Fruit fly (Drosophila melanogaster) whole organism, embryonic: ENCODE measurements around the gene CG4631.

Experiments
- Adf1 ChIP-seq: fragments of 200-800 bp; sonication (Bioruptor generic); IDR thresholded peaks from 2 replicates; pipeline ENCODE4 v1.3.6; 2022; ENCODE audit warnings: missing biosample characterization, missing genetic modification characterization
- Antp ChIP-seq: fragments of 200-800 bp; sonication (Bioruptor generic); optimal IDR thresholded peaks from 3 replicates; lab custom pipeline; 2016; ENCODE audit warnings: missing biosample characterization, missing genetic modification characterization
- CG1024 ChIP-seq: fragments of 200-800 bp; sonication (Bioruptor generic); IDR thresholded peaks from 2 replicates; pipeline ENCODE4 v1.3.6; 2022; ENCODE audit warnings: missing biosample characterization, missing genetic modification characterization
- CG10959 ChIP-seq: fragments of 200-800 bp; sonication (Bioruptor generic); IDR thresholded peaks from 2 replicates; pipeline ENCODE4 v1.3.6; 2022; ENCODE audit warnings: missing biosample characterization, missing genetic modification characterization
- CG11560 ChIP-seq: fragments of 200-800 bp; sonication (Bioruptor generic); IDR thresholded peaks from 3 replicates; pipeline ENCODE4 v1.3.6; 2022; ENCODE audit warnings: missing biosample characterization, missing genetic modification characterization
- CG12391 ChIP-seq: fragments of 200-800 bp; sonication (Bioruptor generic); optimal IDR thresholded peaks from 3 replicates; lab custom pipeline; 2018; ENCODE audit warnings: missing biosample characterization, mild to moderate bottlenecking, missing genetic modification characterization, moderate library complexity
- CG13287 ChIP-seq: fragments of 200-800 bp; sonication (Bioruptor generic); IDR thresholded peaks from 2 replicates; pipeline ENCODE4 v1.3.6; 2022; ENCODE audit warnings: missing biosample characterization, missing genetic modification characterization; ENCODE audit not compliant: partially characterized antibody
- CG16779 ChIP-seq: fragments of 200-800 bp; sonication (Bioruptor generic); IDR thresholded peaks from 2 replicates; pipeline ENCODE4 v1.3.6; 2022; ENCODE audit warnings: missing biosample characterization, missing genetic modification characterization
- CG17361 ChIP-seq: fragments of 200-800 bp; sonication (Bioruptor generic); IDR thresholded peaks from 3 replicates; pipeline ENCODE4 v1.3.6; 2022; ENCODE audit warnings: missing biosample characterization, missing genetic modification characterization
- CG2199 ChIP-seq: fragments of 200-800 bp; sonication (Bioruptor generic); IDR thresholded peaks from 3 replicates; pipeline ENCODE4 v1.3.6; 2022; ENCODE audit warnings: missing biosample characterization, missing genetic modification characterization
- CG2678 ChIP-seq: fragments of 200-800 bp; sonication (Bioruptor generic); optimal IDR thresholded peaks from 3 replicates; lab custom pipeline; 2019; ENCODE audit warnings: missing biosample characterization, mild to moderate bottlenecking, missing genetic modification characterization, moderate library complexity
- CG30431 ChIP-seq: fragments of 200-800 bp; sonication (Bioruptor generic); optimal IDR thresholded peaks from 2 replicates; lab custom pipeline; 2017; ENCODE audit warnings: missing biosample characterization, missing genetic modification characterization
- CG3163 ChIP-seq: fragments of 200-800 bp; sonication (Bioruptor generic); optimal IDR thresholded peaks from 3 replicates; lab custom pipeline; 2016; ENCODE audit warnings: missing biosample characterization, missing genetic modification characterization
- CG32772 ChIP-seq: fragments of 200-800 bp; sonication (Bioruptor generic); IDR thresholded peaks from 2 replicates; pipeline ENCODE4 v1.3.6; 2022; ENCODE audit warnings: missing biosample characterization, missing genetic modification characterization
- CG33213 ChIP-seq: fragments of 200-800 bp; sonication (Bioruptor generic); optimal IDR thresholded peaks from 3 replicates; lab custom pipeline; 2016; ENCODE audit warnings: missing biosample characterization, missing genetic modification characterization
- CG34224 ChIP-seq: fragments of 200-800 bp; sonication (Bioruptor generic); IDR thresholded peaks from 3 replicates; pipeline ENCODE4 v1.3.6; 2022; ENCODE audit warnings: missing biosample characterization, missing genetic modification characterization; ENCODE audit not compliant: partially characterized antibody
- CG34376 ChIP-seq: fragments of 200-800 bp; sonication (Bioruptor generic); optimal IDR thresholded peaks from 2 replicates; lab custom pipeline; 2018; ENCODE audit warnings: missing biosample characterization, mild to moderate bottlenecking, missing genetic modification characterization
- CG34422 ChIP-seq: fragments of 200-800 bp; sonication (Bioruptor generic); IDR thresholded peaks from 3 replicates; pipeline ENCODE4 v1.3.6; 2022; ENCODE audit warnings: missing biosample characterization, missing genetic modification characterization
- CG4360 ChIP-seq: fragments of 200-800 bp; sonication (Bioruptor generic); IDR thresholded peaks from 2 replicates; pipeline ENCODE4 v1.3.6; 2022; ENCODE audit warnings: missing biosample characterization, missing genetic modification characterization
- CG4854 ChIP-seq: fragments of 200-800 bp; sonication (Bioruptor generic); optimal IDR thresholded peaks from 2 replicates; lab custom pipeline; 2016; ENCODE audit warnings: missing biosample characterization, missing genetic modification characterization, inconsistent platforms
- CG6175 ChIP-seq: fragments of 200-800 bp; sonication (Bioruptor generic); IDR thresholded peaks from 3 replicates; pipeline ENCODE4 v1.3.6; 2022; ENCODE audit warnings: missing biosample characterization, missing genetic modification characterization
- CG6765 ChIP-seq: fragments of 200-800 bp; sonication (Bioruptor generic); optimal IDR thresholded peaks from 3 replicates; lab custom pipeline; 2017; ENCODE audit warnings: missing biosample characterization, mild to moderate bottlenecking, missing genetic modification characterization
- CG8924 ChIP-seq: fragments of 200-800 bp; optimal IDR thresholded peaks from 3 replicates; lab custom pipeline; 2019; ENCODE audit warnings: missing biosample characterization, mild to moderate bottlenecking, missing genetic modification characterization, moderate library complexity
- CG9817 ChIP-seq: fragments of 200-800 bp; sonication (Bioruptor generic); optimal IDR thresholded peaks from 2 replicates; lab custom pipeline; 2018; ENCODE audit warnings: missing biosample characterization, mild to moderate bottlenecking, missing genetic modification characterization, moderate library complexity
- Dip3 ChIP-seq: fragments of 200-800 bp; sonication (Bioruptor generic); optimal IDR thresholded peaks from 3 replicates; lab custom pipeline; 2016; ENCODE audit warnings: missing biosample characterization, missing genetic modification characterization
- Fer1 ChIP-seq: fragments of 200-800 bp; sonication (Bioruptor generic); optimal IDR thresholded peaks from 2 replicates; lab custom pipeline; 2017; ENCODE audit warnings: missing biosample characterization, mild to moderate bottlenecking, missing genetic modification characterization
- HLH3B ChIP-seq: fragments of 200-800 bp; sonication (Bioruptor generic); IDR thresholded peaks from 2 replicates; pipeline ENCODE4 v1.3.6; 2022; ENCODE audit warnings: missing biosample characterization, missing genetic modification characterization
- Hmr ChIP-seq: fragments of 200-800 bp; sonication (Bioruptor generic); optimal IDR thresholded peaks from 3 replicates; lab custom pipeline; 2017; ENCODE audit warnings: mild to moderate bottlenecking, missing biosample characterization, missing genetic modification reagents, missing genetic modification characterization
- Hmx ChIP-seq: fragments of 200-800 bp; sonication (Bioruptor generic); optimal IDR thresholded peaks from 2 replicates; lab custom pipeline; 2016; ENCODE audit warnings: missing biosample characterization, missing genetic modification characterization
- Nf-YB ChIP-seq: fragments of 200-800 bp; sonication (Bioruptor generic); optimal IDR thresholded peaks from 3 replicates; lab custom pipeline; 2019; ENCODE audit warnings: missing biosample characterization, mild to moderate bottlenecking, missing genetic modification characterization, moderate library complexity
- Side ChIP-seq: fragments of 200-800 bp; sonication (Bioruptor generic); optimal IDR thresholded peaks from 2 replicates; lab custom pipeline; 2016; ENCODE audit warnings: missing biosample characterization, missing genetic modification characterization
- Stat92E ChIP-seq, 3 experiments: fragments of >200 bp in 2 of 3; fragments of 200-800 bp in 1 of 3; sonication (Bioruptor generic) in 1 of 3; optimal IDR thresholded peaks; 2 replicates each; lab custom pipeline; 2017 to 2019; ENCODE audit warnings: missing biosample characterization in 3 of 3, missing genetic modification characterization in 3 of 3, mild to moderate bottlenecking in 1 of 3, moderate library complexity in 1 of 3
- Usf ChIP-seq: fragments of 200-800 bp; sonication (Bioruptor generic); optimal IDR thresholded peaks from 2 replicates; lab custom pipeline; 2017; ENCODE audit warnings: missing genotype, missing biosample characterization, missing genetic modification characterization
- Xbp1 ChIP-seq: fragments of 200-800 bp; sonication (Bioruptor generic); optimal IDR thresholded peaks from 3 replicates; lab custom pipeline; 2016; ENCODE audit warnings: missing biosample characterization, mild to moderate bottlenecking, missing genetic modification characterization
- ash1 ChIP-seq: fragments of 200-800 bp; sonication (Bioruptor generic); optimal IDR thresholded peaks from 2 replicates; lab custom pipeline; 2018; ENCODE audit warnings: missing biosample characterization, mild to moderate bottlenecking, missing genetic modification characterization
- bigmax ChIP-seq: fragments of 200-800 bp; sonication (Bioruptor generic); optimal IDR thresholded peaks from 2 replicates; lab custom pipeline; 2018; ENCODE audit warnings: missing biosample characterization, mild to moderate bottlenecking, missing genetic modification characterization
- grn ChIP-seq: fragments of 200-800 bp; sonication (Bioruptor generic); optimal IDR thresholded peaks from 3 replicates; lab custom pipeline; 2017; ENCODE audit warnings: missing biosample characterization, missing genetic modification characterization
- her ChIP-seq: fragments of 200-800 bp; sonication (Bioruptor generic); optimal IDR thresholded peaks from 2 replicates; lab custom pipeline; 2016; ENCODE audit warnings: missing biosample characterization, missing genetic modification characterization
- kah ChIP-seq: fragments of 200-800 bp; sonication (Bioruptor generic); optimal IDR thresholded peaks from 2 replicates; lab custom pipeline; 2018; ENCODE audit warnings: missing biosample characterization, mild to moderate bottlenecking, missing genetic modification characterization
- knrl ChIP-seq: fragments of 200-800 bp; sonication (Bioruptor generic); IDR thresholded peaks from 3 replicates; pipeline ENCODE4 v1.3.6; 2022; ENCODE audit warnings: missing biosample characterization, missing genetic modification characterization; ENCODE audit not compliant: partially characterized antibody
- lab ChIP-seq: fragments of 200-800 bp; sonication (Bioruptor generic); optimal IDR thresholded peaks from 3 replicates; lab custom pipeline; 2017; ENCODE audit warnings: missing biosample characterization, missing genetic modification characterization, mild to moderate bottlenecking, moderate library complexity, missing genetic modification reagents
- rib ChIP-seq: fragments of 200-800 bp; sonication (Bioruptor generic); IDR thresholded peaks from 2 replicates; pipeline ENCODE4 v1.3.6; 2022; ENCODE audit warnings: missing biosample characterization, missing genetic modification characterization
- row ChIP-seq: fragments of 200-800 bp; sonication (Bioruptor generic); IDR thresholded peaks from 3 replicates; pipeline ENCODE4 v1.3.6; 2022; ENCODE audit warnings: missing biosample characterization, missing genetic modification characterization
- scrt ChIP-seq: fragments of 200-800 bp; sonication (Bioruptor generic); optimal IDR thresholded peaks from 2 replicates; lab custom pipeline; 2018; ENCODE audit warnings: missing biosample characterization, mild to moderate bottlenecking, missing genetic modification characterization, moderate library complexity
- sd ChIP-seq: fragments of 200-800 bp; sonication (Bioruptor generic); optimal IDR thresholded peaks from 3 replicates; lab custom pipeline; 2018; ENCODE audit warnings: missing biosample characterization, mild to moderate bottlenecking, missing genetic modification characterization, moderate library complexity
- sob ChIP-seq: fragments of 200-800 bp; sonication (Bioruptor generic); IDR thresholded peaks from 2 replicates; pipeline ENCODE4 v1.3.6; 2022; ENCODE audit warnings: missing biosample characterization, missing genetic modification characterization
- tgo ChIP-seq: fragments of 200-800 bp; sonication (Bioruptor generic); IDR thresholded peaks from 3 replicates; pipeline ENCODE4 v1.3.6; 2022; ENCODE audit warnings: missing biosample characterization, missing genetic modification characterization
- trem ChIP-seq: fragments of 200-800 bp; optimal IDR thresholded peaks from 3 replicates; lab custom pipeline; 2019; ENCODE audit warnings: missing biosample characterization, mild to moderate bottlenecking, missing genetic modification characterization, moderate library complexity
- vvl ChIP-seq: fragments of 200-800 bp; sonication (Bioruptor generic); IDR thresholded peaks from 2 replicates; pipeline ENCODE4 v1.3.6; 2022; ENCODE audit warnings: missing biosample characterization, missing genetic modification characterization
- zfh1 ChIP-seq: fragments of 200-800 bp; sonication (Bioruptor generic); IDR thresholded peaks from 3 replicates; pipeline ENCODE4 v1.3.6; 2022; ENCODE audit warnings: missing biosample characterization, missing genetic modification characterization

The CG4631 gene

DNA sequence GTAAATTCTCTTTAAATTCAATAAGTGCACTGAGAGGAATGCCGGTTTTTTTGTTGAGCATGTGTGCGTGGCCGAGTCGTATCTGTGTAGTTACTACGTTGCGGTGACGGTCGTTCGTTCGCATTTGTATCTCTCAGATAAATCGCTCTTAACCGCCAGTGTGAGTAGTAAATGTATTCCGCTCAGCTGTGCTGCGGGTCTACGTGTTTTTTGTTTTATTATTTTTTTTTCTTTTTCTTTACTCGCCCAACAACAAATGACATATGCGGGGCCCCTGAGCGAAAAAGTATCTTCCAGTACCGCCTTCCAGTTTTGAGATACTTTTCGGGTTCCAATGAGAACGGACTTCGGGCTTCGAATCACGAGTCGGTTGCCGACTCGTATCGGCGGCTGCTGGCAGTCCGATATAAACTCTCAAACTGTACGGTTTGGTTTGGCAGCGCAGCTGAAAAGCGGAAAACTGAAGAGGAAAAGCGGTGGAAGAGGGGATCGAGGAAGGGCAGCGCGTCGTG, 5.6 kb upstream of the CG4631 start (continued):
- peak; percentile 44 for TF ChIP-seq scrt (GFP tag; lab: Kevin White, UChicago)
- TF ChIP-seq grn (GFP tag; lab: Kevin White, UChicago): peak; percentile 26
- TF ChIP-seq CG1024 (GFP tag; lab: Robert Waterston, UW): peak; percentile 13; the same call in 1 of the 2 replicates
- peak; percentile 32; the same call in 2 of the 3 replicates for TF ChIP-seq row (GFP tag; lab: Robert Waterston, UW)
- peak; percentile 21 for TF ChIP-seq Dip3 (GFP tag; lab: Kevin White, UChicago)
- TF ChIP-seq her (GFP tag; lab: Kevin White, UChicago): peak; percentile 67
- TF ChIP-seq CG6765: peak; percentile 34
- no peak for TF ChIP-seq Hmx (GFP tag; lab: Kevin White, UChicago)
- peak; percentile 79 for TF ChIP-seq CG34376
- peak; percentile 84 for TF ChIP-seq CG4360 (GFP tag; lab: Robert Waterston, UW)
- no peak for TF ChIP-seq CG10959 (GFP tag; lab: Robert Waterston, UW)
- TF ChIP-seq CG17361 (GFP tag; lab: Robert Waterston, UW): no peak
- TF ChIP-seq CG2678: no peak
- TF ChIP-seq Xbp1 (GFP tag; lab: Kevin White, UChicago): peak; percentile 24
- peak; percentile 1 for TF ChIP-seq CG9817 (tag; lab: Kevin White, UChicago)
- peak; percentile 81 for TF ChIP-seq Adf1 (GFP tag; lab: Robert Waterston, UW)
- TF ChIP-seq Hmr: peak; percentile 22
- no peak; the same call in 2 of the 3 replicates for TF ChIP-seq CG34422
- no peak; the same call in 2 of the 3 replicates for TF ChIP-seq CG6175 (GFP tag; lab: Robert Waterston, UW)
- TF ChIP-seq CG11560 (tag; lab: Robert Waterston, UW): no peak
- TF ChIP-seq CG33213: peak; percentile 1
- no peak for TF ChIP-seq CG4854 (GFP tag; lab: Kevin White, UChicago)
- TF ChIP-seq CG2199 (GFP tag; lab: Robert Waterston, UW): peak; percentile 94; the same call in 2 of the 3 replicates
- peak; percentile 67 for TF ChIP-seq Fer1 (GFP tag; lab: Kevin White, UChicago)
- no peak for TF ChIP-seq CG30431
- TF ChIP-seq CG8924 (tag; lab: Kevin White, UChicago): peak; percentile 77
- peak; percentile 49 for TF ChIP-seq lab (GFP tag; lab: Kevin White, UChicago)
- peak; percentile 52; the same call in 1 of the 2 replicates for TF ChIP-seq CG32772 (GFP tag; lab: Robert Waterston, UW)
- peak; percentile 80 for TF ChIP-seq sd
- TF ChIP-seq kah: peak; percentile 1
- TF ChIP-seq bigmax: peak; percentile 10
- no peak for TF ChIP-seq Usf (GFP tag; lab: Kevin White, UChicago)
- TF ChIP-seq trem (tag; lab: Kevin White, UChicago): peak; percentile 16
- TF ChIP-seq vvl: peak; percentile 70
- peak; percentile 25; the same call in 1 of the 3 replicates for TF ChIP-seq tgo
- no peak; the same call in 2 of the 3 replicates for TF ChIP-seq knrl
- peak; percentile 46; the same call in 2 of the 3 replicates for TF ChIP-seq zfh1 (GFP tag; lab: Robert Waterston, UW)
- TF ChIP-seq Stat92E (GFP tag; optimal IDR thresholded peaks at IDR 0.05; lab: Kevin White, UChicago): peak in 1 of 3 experiments; percentile 21
- peak; percentile 98 for TF ChIP-seq CG3163 (GFP tag; lab: Kevin White, UChicago)
- TF ChIP-seq Nf-YB (GFP tag; lab: Kevin White, UChicago): peak; percentile 66
- TF ChIP-seq HLH3B: 0 out of 2 replicates have a peak, but pooled peaks have one; percentile 37
- peak; percentile 52; the same call in 1 of the 2 replicates for TF ChIP-seq rib (GFP tag; lab: Robert Waterston, UW)
- TF ChIP-seq CG16779: peak; percentile 70
- TF ChIP-seq CG34224 (GFP tag; lab: Robert Waterston, UW): peak; percentile 55; the same call in 2 of the 3 replicates
- peak; percentile 17 for TF ChIP-seq Side (GFP tag; lab: Kevin White, UChicago)
- peak; percentile 52 for TF ChIP-seq ash1 (GFP tag; lab: Kevin White, UChicago)
- no peak for TF ChIP-seq Antp
- TF ChIP-seq sob: no peak; the same call in 1 of the 2 replicates
- TF ChIP-seq CG12391 (tag; lab: Kevin White, UChicago): no peak
- peak; percentile 44; the same call in 1 of the 2 replicates for TF ChIP-seq CG13287 (GFP tag; lab: Robert Waterston, UW)
